Worm (Caenorhabditis elegans) whole organism, young adult: ENCODE data around the gene ZC84.6.

Source experiments
- B0261.1 ChIP-seq: sonication (generic microtip); optimal IDR thresholded peaks from 2 replicates; lab custom pipeline; 2016; ENCODE audit warnings: mild to moderate bottlenecking, missing genetic modification characterization, moderate library complexity, missing compliant biosample characterization
- T07F8.4 ChIP-seq: sonication (generic microtip); optimal IDR thresholded peaks from 2 replicates; lab custom pipeline; 2016; ENCODE audit warnings: mild to moderate bottlenecking, missing genetic modification characterization, moderate library complexity, missing compliant biosample characterization
- attf-6 ChIP-seq: fragments of 200-800 bp; sonication (Bioruptor generic); IDR thresholded peaks from 2 replicates; pipeline ENCODE4 v1.3.6; 2022; ENCODE audit warnings: missing genetic modification reagents, missing genetic modification characterization, missing compliant biosample characterization
- ceh-100 ChIP-seq: fragments of 200-800 bp; sonication (Bioruptor generic); IDR thresholded peaks from 2 replicates; pipeline ENCODE4 v1.3.6; 2022; ENCODE audit warnings: missing genetic modification reagents, missing genetic modification characterization, missing compliant biosample characterization
- hlh-12 ChIP-seq: sonication (generic microtip); optimal IDR thresholded peaks from 2 replicates; lab custom pipeline; 2016; ENCODE audit warnings: missing genetic modification characterization, missing compliant biosample characterization
- nfya-1 ChIP-seq: sonication (generic microtip); optimal IDR thresholded peaks from 2 replicates; lab custom pipeline; 2017; ENCODE audit warnings: antibody characterized with exemption, missing compliant biosample characterization, missing genetic modification characterization, borderline replicate concordance; ENCODE audit not compliant: insufficient read depth
- nfyb-1 ChIP-seq: fragments of 200-800 bp; sonication (Bioruptor generic); IDR thresholded peaks from 2 replicates; pipeline ENCODE4 v1.3.6; 2022; ENCODE audit warnings: missing genetic modification reagents, missing genetic modification characterization, missing compliant biosample characterization
- pha-4 ChIP-seq: fragments of 150-350 bp; sonication (generic microtip); optimal IDR thresholded peaks from 2 replicates; lab custom pipeline; 2014; ENCODE audit warnings: missing biosample characterization, missing genetic modification reagents, missing genetic modification characterization
- snpc-3.4 ChIP-seq: sonication (generic microtip); optimal IDR thresholded peaks from 2 replicates; lab custom pipeline; 2017; ENCODE audit warnings: missing genetic modification characterization, mild to moderate bottlenecking, missing compliant biosample characterization, antibody characterized with exemption, moderate library complexity, missing genotype, missing genetic modification reagents
- unc-62 ChIP-seq: fragments of 150-350 bp; optimal IDR thresholded peaks from 2 replicates; lab custom pipeline; 2014; ENCODE audit warnings: missing biosample characterization, missing genetic modification reagents, missing genetic modification characterization

- TF ChIP-seq nfyb-1 (GFP tag; lab: Robert Waterston, UW) (no peak), ceh-100 (GFP tag; lab: Robert Waterston, UW) (no peak), pha-4 (tag; lab: Kevin White, UChicago) (no peak), nfya-1 (tag; lab: Kevin White, UChicago) (no peak), hlh-12 (no peak), snpc-3.4 (peak; percentile 93), attf-6 (GFP tag; lab: Robert Waterston, UW) (no peak), unc-62 (GFP tag; lab: Kevin White, UChicago) (no peak), B0261.1 (no peak), T07F8.4 (tag; lab: Kevin White, UChicago) (no peak)
These were observed 29.2 kb upstream of the ZC84.6 start, which contains the start of gene rnr-1 for ce11 chrIII:9228722-9229121.
